Fruit fly (Drosophila melanogaster): ENCODE measurements around the gene Es2.

Es2 gene

DNA sequence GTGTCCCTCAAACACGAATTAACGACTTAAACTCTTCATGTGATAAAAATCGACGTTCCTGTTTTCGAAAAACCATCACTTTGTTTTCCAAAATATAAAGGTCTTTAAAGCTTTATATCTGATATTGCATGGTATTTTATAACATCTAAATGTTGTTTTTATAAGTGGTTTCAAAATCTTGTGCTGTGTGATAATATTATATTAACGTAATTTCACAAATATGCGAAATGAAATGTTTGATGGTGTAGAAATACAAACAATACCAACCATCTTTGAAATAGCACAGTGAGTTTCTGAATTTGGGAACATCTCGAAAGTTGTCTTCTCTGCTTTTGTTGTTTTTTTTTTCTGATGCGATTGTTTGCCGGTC is 29.7 kb downstream of the Es2 start:
- no peak for TF ChIP-seq CG8478 (optimal IDR thresholded peaks at IDR 0.05)
- no peak for TF ChIP-seq CTCF (optimal IDR thresholded peaks at IDR 0.05)

DNA sequence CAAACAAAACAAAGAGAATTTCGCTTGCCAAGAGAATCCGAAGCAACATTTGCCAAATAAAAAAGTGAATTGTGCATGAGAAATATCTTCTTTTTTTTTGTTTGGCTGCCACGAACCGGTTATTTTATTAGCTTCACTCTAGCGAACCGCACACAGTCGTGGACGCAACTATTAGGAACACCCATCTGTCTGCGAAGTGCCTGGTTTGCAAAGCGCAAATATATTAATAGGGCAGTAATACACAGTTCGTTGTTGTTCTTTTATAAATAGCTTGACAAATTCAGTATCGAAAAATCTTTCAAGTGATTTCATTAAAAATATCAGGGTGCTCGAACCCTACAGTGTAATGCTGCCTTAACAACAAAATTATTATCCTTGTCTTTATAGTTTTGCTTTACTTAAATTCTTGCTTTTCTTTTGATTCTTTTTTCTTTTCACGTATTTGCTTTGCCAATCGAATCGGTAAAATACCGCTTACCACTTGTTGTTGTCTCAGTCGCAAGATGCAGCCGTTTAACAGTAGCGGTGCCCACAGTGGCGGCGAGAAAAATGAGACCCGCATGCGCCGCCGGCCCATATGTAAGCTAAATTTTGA is 30.3 kb downstream of the Es2 start:
- TF ChIP-seq CG8478 (optimal IDR thresholded peaks at IDR 0.05) = no peak
- TF ChIP-seq CTCF (optimal IDR thresholded peaks at IDR 0.05) = no peak

DNA sequence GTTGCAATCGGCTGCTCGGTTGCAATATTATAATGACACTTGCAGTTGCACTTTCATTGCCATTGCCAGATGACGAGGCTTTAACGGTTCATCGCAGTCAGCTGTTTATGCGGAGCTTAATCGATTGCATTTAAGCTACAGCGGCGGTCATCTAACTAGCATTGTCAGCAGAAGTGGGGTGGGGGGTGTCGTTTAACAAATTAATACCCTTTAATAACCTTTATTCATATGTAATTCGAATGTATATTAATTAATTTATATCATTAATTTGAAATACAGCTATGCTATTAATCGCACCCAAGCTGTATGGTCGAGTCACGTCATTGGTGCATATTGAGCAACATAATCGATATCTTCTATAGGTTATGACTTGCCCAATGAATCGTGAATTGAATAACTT is 31.6 kb downstream of the Es2 start:
- no peak for TF ChIP-seq CTCF (optimal IDR thresholded peaks at IDR 0.05)
- TF ChIP-seq CG8478 (optimal IDR thresholded peaks at IDR 0.05) = no peak

DNA sequence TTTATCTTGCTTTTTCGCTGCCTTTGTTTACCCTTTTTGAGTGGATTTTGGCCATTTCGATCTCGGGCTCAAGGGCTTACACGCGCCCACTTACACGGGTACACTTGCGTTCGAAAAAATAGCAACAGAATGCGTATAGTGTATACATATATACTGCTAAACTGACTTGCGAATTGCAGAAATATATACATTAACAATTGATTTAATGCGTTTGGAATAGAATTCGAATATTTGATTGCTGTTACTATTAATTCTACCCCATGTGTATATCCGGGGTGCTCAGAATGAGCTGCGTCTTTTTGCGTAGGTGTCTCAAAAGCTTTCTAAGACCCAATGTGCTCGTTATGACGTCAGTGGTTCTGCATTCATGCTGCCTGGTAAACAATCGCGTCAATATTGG is 32.2 kb downstream of the Es2 start:
- no peak for TF ChIP-seq CG8478 (optimal IDR thresholded peaks at IDR 0.05)
- no peak for TF ChIP-seq CTCF (optimal IDR thresholded peaks at IDR 0.05)

DNA sequence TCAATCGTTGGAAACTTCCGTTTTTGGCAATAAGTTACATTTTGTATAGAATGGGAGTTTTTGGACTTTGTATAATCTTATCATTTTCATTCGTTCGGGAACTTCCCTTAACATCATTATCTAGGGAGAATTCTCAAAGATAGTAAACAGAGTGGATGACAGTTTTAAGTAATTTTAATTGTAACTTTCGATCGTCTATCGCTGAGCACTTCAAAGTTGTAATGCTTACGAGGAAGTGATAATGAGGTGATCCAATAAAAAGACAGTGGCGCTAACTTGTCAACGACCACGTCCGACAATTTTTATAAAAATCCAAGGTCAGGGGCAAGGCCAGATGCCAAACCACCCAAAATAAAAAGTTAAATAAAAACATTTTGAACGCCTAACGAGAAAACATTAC is 35.1 kb downstream of the Es2 start:
- no peak for TF ChIP-seq CG8478 (optimal IDR thresholded peaks at IDR 0.05)
- TF ChIP-seq CTCF (optimal IDR thresholded peaks at IDR 0.05) = no peak

DNA sequence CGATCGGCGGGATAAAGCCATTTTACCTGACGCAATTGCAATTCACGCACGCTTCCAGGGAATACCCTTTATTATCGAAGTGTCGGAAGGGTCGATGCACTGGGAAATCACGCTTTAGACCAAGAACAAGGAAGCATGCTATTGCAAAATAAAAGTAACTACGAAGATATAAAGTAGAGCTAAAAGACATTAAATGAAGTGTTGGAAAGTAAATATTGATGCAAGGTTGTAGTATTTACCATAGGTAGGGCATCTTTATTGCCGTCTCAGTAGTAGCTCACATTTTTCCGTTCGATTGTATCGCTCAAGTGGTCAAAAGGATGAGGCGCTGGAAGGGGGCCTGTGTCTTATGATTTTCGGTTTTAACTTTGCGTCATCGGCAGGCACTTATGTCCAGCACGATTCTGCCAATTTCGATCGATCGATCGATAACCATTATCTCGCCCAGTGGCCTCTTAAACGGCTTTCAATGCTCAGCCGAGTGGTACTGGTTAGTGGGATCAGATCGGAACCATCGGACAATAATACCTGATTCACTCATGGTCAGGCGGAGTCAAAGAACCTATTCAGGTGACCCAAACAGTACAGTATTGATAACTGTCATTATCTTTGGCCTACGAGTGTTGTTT is 36.4 kb downstream of the Es2 start:
- TF ChIP-seq CG8478 (optimal IDR thresholded peaks at IDR 0.05) (no peak), CTCF (optimal IDR thresholded peaks at IDR 0.05) (no peak)

DNA sequence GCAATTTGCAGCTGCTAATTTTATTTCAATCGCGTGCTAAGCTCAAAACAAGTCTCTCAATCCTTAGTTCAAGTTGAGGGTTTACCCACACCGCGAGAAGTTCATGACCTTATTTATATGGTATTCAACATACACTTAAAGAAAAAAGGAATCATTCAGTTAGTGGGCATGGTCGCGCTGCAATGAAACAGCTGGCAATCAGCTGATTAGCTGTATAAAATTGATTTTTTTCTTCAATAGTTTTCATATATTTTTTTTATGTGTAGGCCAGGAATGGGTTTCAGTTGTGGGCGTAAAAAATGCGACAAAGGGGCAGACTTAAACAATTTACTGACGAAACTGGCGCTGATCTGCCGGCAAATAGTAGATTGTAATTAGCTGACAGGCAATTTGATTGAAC is 37.9 kb downstream of the Es2 start:
- TF ChIP-seq CG8478 (optimal IDR thresholded peaks at IDR 0.05) (no peak), CTCF (optimal IDR thresholded peaks at IDR 0.05) (no peak)

DNA sequence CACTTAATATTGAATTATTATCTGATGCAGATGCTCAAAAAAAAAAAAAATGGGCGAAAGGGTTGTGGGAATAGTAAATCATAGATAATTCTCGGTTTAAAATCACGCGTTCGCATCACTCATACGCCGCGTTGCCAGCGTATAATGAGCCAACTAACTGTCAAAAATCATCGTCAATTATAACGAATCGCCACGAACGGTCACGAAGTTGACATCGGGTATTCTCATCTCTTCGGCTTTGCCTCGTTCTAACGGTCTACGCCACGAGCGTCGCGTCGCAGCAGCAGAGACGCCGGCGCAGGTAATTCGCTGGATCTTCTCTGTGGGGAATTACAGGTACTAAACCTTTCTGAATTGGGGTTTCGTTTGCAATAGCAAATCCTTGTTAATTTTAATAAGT is 40.1 kb downstream of the Es2 start:
- TF ChIP-seq CTCF (optimal IDR thresholded peaks at IDR 0.05) (no peak), CG8478 (optimal IDR thresholded peaks at IDR 0.05) (no peak)

DNA sequence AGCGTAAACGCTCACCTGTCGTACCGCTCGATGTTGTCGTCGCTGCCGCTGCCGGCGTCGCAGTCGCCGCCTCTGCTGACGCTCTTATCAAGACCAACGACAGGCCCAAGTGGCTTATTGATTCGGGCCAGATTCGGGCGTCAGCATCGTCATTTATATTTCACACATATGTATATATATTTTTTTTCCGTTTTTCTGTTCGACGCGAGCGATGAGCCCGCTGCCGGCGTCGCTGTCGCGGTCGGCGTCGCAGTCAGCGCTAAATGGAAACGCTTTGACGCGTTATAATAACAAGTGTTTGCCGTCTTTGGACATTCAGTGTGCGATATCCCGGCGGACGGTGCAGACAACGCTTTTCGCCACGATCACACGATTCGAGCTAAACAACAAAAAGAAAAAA is 40.8 kb downstream of the Es2 start:
- TF ChIP-seq CTCF (optimal IDR thresholded peaks at IDR 0.05) = no peak

DNA sequence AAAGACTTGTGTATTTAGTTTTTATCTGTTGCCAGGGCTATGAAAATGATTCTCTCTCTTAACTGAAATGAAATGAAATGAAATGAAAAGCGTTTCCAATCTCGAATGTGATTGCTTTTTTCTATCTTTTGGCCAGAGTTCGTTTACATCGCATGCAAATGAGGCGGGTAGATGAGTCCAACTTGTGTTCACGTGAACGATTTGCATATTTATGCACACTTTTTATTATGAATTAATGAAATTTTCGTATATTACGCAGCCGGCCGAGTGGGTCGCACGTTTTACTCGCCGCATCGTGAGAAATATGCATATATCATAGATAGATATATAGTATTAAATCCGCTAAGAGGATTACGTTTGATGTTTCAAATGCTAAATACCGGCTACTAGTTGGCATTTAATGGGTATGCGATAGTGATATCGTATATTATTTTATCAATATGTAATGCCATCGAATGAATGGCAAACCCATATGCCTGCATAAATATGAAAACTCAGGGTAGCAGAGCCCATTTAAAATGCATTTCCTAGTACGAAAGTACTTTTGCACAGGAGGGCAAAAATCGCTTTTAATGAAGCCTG is 43.8 kb downstream of the Es2 start:
- no peak for TF ChIP-seq CG8478 (optimal IDR thresholded peaks at IDR 0.05)
- no peak for TF ChIP-seq CTCF (optimal IDR thresholded peaks at IDR 0.05)

DNA sequence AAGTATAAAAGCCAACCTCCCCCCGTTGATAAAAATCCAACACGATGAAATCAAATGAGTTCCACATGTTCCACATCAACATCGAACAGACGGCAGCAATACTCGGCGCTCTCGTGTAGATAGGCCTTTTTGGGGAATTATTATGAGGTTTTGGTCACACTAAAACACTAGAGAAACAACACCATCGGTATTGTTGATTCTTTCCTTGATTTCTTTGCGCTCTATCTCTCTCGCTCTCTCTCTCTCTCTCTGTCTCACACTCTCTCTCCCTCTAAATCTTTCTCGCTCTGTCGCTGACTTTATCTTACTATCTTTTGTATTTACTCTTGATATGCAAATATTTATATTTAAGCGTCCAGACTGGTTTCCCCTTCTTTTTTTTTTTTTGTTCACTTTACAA is 49.5 kb downstream of the Es2 start:
- TF ChIP-seq CTCF (optimal IDR thresholded peaks at IDR 0.05) (no peak), CG8478 (optimal IDR thresholded peaks at IDR 0.05) (no peak)

DNA sequence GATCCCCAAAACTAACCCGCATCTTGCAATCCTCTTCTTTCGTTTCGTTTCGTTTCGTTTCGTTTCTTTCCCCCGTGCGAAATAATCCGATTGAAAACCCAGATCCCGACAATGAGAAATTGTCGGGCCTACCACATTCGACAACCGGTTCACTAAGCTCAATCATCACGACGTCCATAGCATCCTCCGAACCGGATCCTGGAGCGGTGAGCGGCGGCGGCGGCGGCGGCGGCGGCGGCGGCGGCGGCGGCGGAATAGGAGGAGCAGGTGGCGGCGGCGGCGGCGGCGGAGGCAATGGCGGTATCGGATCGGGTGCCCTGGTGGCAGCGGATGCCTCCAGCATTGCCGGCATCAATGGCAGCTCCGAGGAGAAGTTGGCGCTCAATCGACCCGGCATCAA is 51.0 kb downstream of the Es2 start:
- TF ChIP-seq CG8478 (optimal IDR thresholded peaks at IDR 0.05) (no peak), CTCF (optimal IDR thresholded peaks at IDR 0.05) (no peak)
